Fruit fly (Drosophila melanogaster): ENCODE data around the gene inaF-D.

The inaF-D gene

dm6 chrX:11713808-11714528 lies 14.9 kb downstream of the inaF-D start (continued):
- TF ChIP-seq Awh (GFP tag; IDR thresholded peaks at IDR 0.05), result no peak
- no peak for TF ChIP-seq CG14050 (GFP tag; IDR thresholded peaks at IDR 0.05)
- no peak for TF ChIP-seq Elba2 (GFP tag; optimal IDR thresholded peaks at IDR 0.05)
- no peak for TF ChIP-seq Lim3 (GFP tag; IDR thresholded peaks at IDR 0.05)
- no peak for TF ChIP-seq Hey (tag; optimal IDR thresholded peaks at IDR 0.05)
- TF ChIP-seq gt (GFP tag; IDR thresholded peaks at IDR 0.05), result no peak
- no peak for TF ChIP-seq fd3F (GFP tag; optimal IDR thresholded peaks at IDR 0.05)
- TF ChIP-seq CG6683 (GFP tag; optimal IDR thresholded peaks at IDR 0.05), result no peak
- TF ChIP-seq Stat92E (GFP tag; optimal IDR thresholded peaks at IDR 0.05), result peak in 1 of 3 experiments; percentile 85
- no peak for TF ChIP-seq Nf-YB (GFP tag; optimal IDR thresholded peaks at IDR 0.05)
- TF ChIP-seq CG34422 (GFP tag; IDR thresholded peaks at IDR 0.05), result peak; percentile 16; the same call in 1 of the 3 replicates
- no peak for TF ChIP-seq Dek (tag; optimal IDR thresholded peaks at IDR 0.05)
- no peak for TF ChIP-seq ERR (GFP tag; optimal IDR thresholded peaks at IDR 0.05)
- TF ChIP-seq CG4854 (GFP tag; optimal IDR thresholded peaks at IDR 0.05), result no peak
- no peak for TF ChIP-seq ci (GFP tag; IDR thresholded peaks at IDR 0.05)
- TF ChIP-seq CG14965 (GFP tag; optimal IDR thresholded peaks at IDR 0.05; ENCODE audit: borderline replicate concordance), result no peak
- no peak for TF ChIP-seq CG5180 (GFP tag; optimal IDR thresholded peaks at IDR 0.05)
- TF ChIP-seq yki (optimal IDR thresholded peaks at IDR 0.05), result peak; percentile 68
- no peak for TF ChIP-seq ssp (GFP tag; IDR thresholded peaks at IDR 0.05)
- no peak for TF ChIP-seq vfl (GFP tag; optimal IDR thresholded peaks at IDR 0.05)
- TF ChIP-seq sd (tag; optimal IDR thresholded peaks at IDR 0.05), result peak; percentile 0
- no peak for TF ChIP-seq org-1 (GFP tag; optimal IDR thresholded peaks at IDR 0.05)
- no peak for TF ChIP-seq scrt (GFP tag; optimal IDR thresholded peaks at IDR 0.05)
- no peak for TF ChIP-seq dan (GFP tag; IDR thresholded peaks at IDR 0.05)
- no peak for TF ChIP-seq prd (optimal IDR thresholded peaks at IDR 0.05)
- TF ChIP-seq prd (GFP tag; IDR thresholded peaks at IDR 0.05), result no peak
- TF ChIP-seq lola (GFP tag; optimal IDR thresholded peaks at IDR 0.05), result peak in 1 of 3 experiments; percentile 77
- no peak for TF ChIP-seq twi (tag; optimal IDR thresholded peaks at IDR 0.05)
- TF ChIP-seq Blimp-1 (GFP tag; optimal IDR thresholded peaks at IDR 0.05), result no peak
- no peak for TF ChIP-seq crc (GFP tag; optimal IDR thresholded peaks at IDR 0.05)
- TF ChIP-seq CG3163 (GFP tag; optimal IDR thresholded peaks at IDR 0.05), result peak; percentile 62
- no peak for TF ChIP-seq gsb (GFP tag; IDR thresholded peaks at IDR 0.05)
- no peak for TF ChIP-seq bab2 (GFP tag; optimal IDR thresholded peaks at IDR 0.05)
- no peak for TF ChIP-seq CG11696 (GFP tag; IDR thresholded peaks at IDR 0.05)
- TF ChIP-seq CG11560 (tag; IDR thresholded peaks at IDR 0.05), result no peak
- TF ChIP-seq Hmr (GFP tag; optimal IDR thresholded peaks at IDR 0.05), result peak; percentile 49
- no peak for TF ChIP-seq Ravus (GFP tag; IDR thresholded peaks at IDR 0.05)
- TF ChIP-seq CG6254 (GFP tag; optimal IDR thresholded peaks at IDR 0.05), result no peak
- no peak for TF ChIP-seq CG6689 (GFP tag; IDR thresholded peaks at IDR 0.05)
- TF ChIP-seq HLH4C (GFP tag; IDR thresholded peaks at IDR 0.05; ENCODE audit: partially characterized antibody), result no peak
- no peak for TF ChIP-seq CG7556 (GFP tag; optimal IDR thresholded peaks at IDR 0.05)
- no peak for TF ChIP-seq CG10321 (GFP tag; IDR thresholded peaks at IDR 0.05)
- TF ChIP-seq CG10209 (GFP tag; optimal IDR thresholded peaks at IDR 0.05), result no peak
- peak; percentile 2 for TF ChIP-seq CG2116 (GFP tag; optimal IDR thresholded peaks at IDR 0.05)
- TF ChIP-seq CG4730 (GFP tag; IDR thresholded peaks at IDR 0.05), result no peak
- TF ChIP-seq bowl (GFP tag; IDR thresholded peaks at IDR 0.05), result no peak
- TF ChIP-seq lab (GFP tag; optimal IDR thresholded peaks at IDR 0.05), result peak; percentile 33
- TF ChIP-seq unpg (GFP tag; optimal IDR thresholded peaks at IDR 0.05), result no peak
- TF ChIP-seq Fer1 (GFP tag; optimal IDR thresholded peaks at IDR 0.05), result peak; percentile 21
- no peak for TF ChIP-seq Xbp1 (GFP tag; optimal IDR thresholded peaks at IDR 0.05)

All from whole organism, embryonic.